Fruit fly (Drosophila melanogaster) whole organism, embryonic: Measurements from ENCODE around the gene CG43078.

Source experiments
- Bgb ChIP-seq: fragments of 200-800 bp; sonication (Bioruptor generic); IDR thresholded peaks from 2 replicates; pipeline ENCODE4 v1.3.6; 2022; ENCODE audit warnings: missing biosample characterization, missing genetic modification characterization; ENCODE audit not compliant: partially characterized antibody
- CG10209 ChIP-seq: fragments of 200-800 bp; sonication (Bioruptor generic); optimal IDR thresholded peaks from 3 replicates; lab custom pipeline; 2017; ENCODE audit warnings: missing biosample characterization, mild to moderate bottlenecking, missing genetic modification characterization, missing genetic modification reagents
- CG10321 ChIP-seq: fragments of 200-800 bp; sonication (Bioruptor generic); IDR thresholded peaks from 2 replicates; pipeline ENCODE4 v1.3.6; 2022; ENCODE audit warnings: missing biosample characterization, missing genetic modification characterization
- CG10462 ChIP-seq: fragments of 200-800 bp; sonication (Bioruptor generic); optimal IDR thresholded peaks from 2 replicates; lab custom pipeline; 2016; ENCODE audit warnings: missing biosample characterization, missing genetic modification characterization
- CG10543 ChIP-seq: fragments of 200-800 bp; sonication (Bioruptor generic); optimal IDR thresholded peaks from 3 replicates; lab custom pipeline; 2017; ENCODE audit warnings: missing biosample characterization, mild to moderate bottlenecking, missing genetic modification characterization, moderate library complexity
- CG10979 ChIP-seq: fragments of 200-800 bp; sonication (Bioruptor generic); optimal IDR thresholded peaks from 2 replicates; lab custom pipeline; 2018; ENCODE audit warnings: missing biosample characterization, mild to moderate bottlenecking, missing genetic modification characterization, moderate library complexity
- CG11085 ChIP-seq: fragments of 200-800 bp; sonication (Bioruptor generic); IDR thresholded peaks from 2 replicates; pipeline ENCODE4 v1.3.6; 2022; ENCODE audit warnings: missing biosample characterization, missing genetic modification characterization
- CG12104 ChIP-seq: fragments of 200-800 bp; sonication (Bioruptor generic); optimal IDR thresholded peaks from 3 replicates; lab custom pipeline; 2016; ENCODE audit warnings: missing biosample characterization, missing genetic modification characterization
- CG14667 ChIP-seq: fragments of 200-800 bp; sonication (Bioruptor generic); IDR thresholded peaks from 2 replicates; pipeline ENCODE4 v1.3.6; 2022; ENCODE audit warnings: missing biosample characterization, missing genetic modification characterization
- CG15601 ChIP-seq: fragments of 200-800 bp; sonication (Bioruptor generic); optimal IDR thresholded peaks from 3 replicates; lab custom pipeline; 2019; ENCODE audit warnings: missing biosample characterization, mild to moderate bottlenecking, missing genetic modification characterization, moderate library complexity
- CG16813 ChIP-seq: fragments of 200-800 bp; sonication (Bioruptor generic); IDR thresholded peaks from 3 replicates; pipeline ENCODE4 v1.3.6; 2022; ENCODE audit warnings: missing biosample characterization, missing genetic modification characterization; ENCODE audit not compliant: partially characterized antibody
- CG17361 ChIP-seq: fragments of 200-800 bp; sonication (Bioruptor generic); IDR thresholded peaks from 3 replicates; pipeline ENCODE4 v1.3.6; 2022; ENCODE audit warnings: missing biosample characterization, missing genetic modification characterization
- CG18262 ChIP-seq: fragments of 200-800 bp; optimal IDR thresholded peaks from 3 replicates; lab custom pipeline; 2019; ENCODE audit warnings: missing biosample characterization, mild to moderate bottlenecking, missing genetic modification characterization, moderate library complexity
- CG32772 ChIP-seq: fragments of 200-800 bp; sonication (Bioruptor generic); IDR thresholded peaks from 2 replicates; pipeline ENCODE4 v1.3.6; 2022; ENCODE audit warnings: missing biosample characterization, missing genetic modification characterization
- CG3281 ChIP-seq: fragments of 200-800 bp; sonication (Bioruptor generic); optimal IDR thresholded peaks from 3 replicates; lab custom pipeline; 2017; ENCODE audit warnings: missing biosample characterization, mild to moderate bottlenecking, missing genetic modification characterization
- CG6813 ChIP-seq: fragments of 200-800 bp; sonication (Bioruptor generic); optimal IDR thresholded peaks from 2 replicates; lab custom pipeline; 2017; ENCODE audit warnings: missing biosample characterization, missing genetic modification characterization, mild to moderate bottlenecking, moderate library complexity, missing genetic modification reagents
- CG7357 ChIP-seq: fragments of 200-800 bp; sonication (Bioruptor generic); IDR thresholded peaks from 3 replicates; pipeline ENCODE4 v1.3.6; 2022; ENCODE audit warnings: missing biosample characterization, missing genetic modification characterization
- CG8944 ChIP-seq: fragments of 200-800 bp; sonication (Bioruptor generic); optimal IDR thresholded peaks from 3 replicates; lab custom pipeline; 2016; ENCODE audit warnings: missing biosample characterization, missing genetic modification characterization
- CoRest ChIP-seq: fragments of 200-800 bp; sonication (Bioruptor generic); optimal IDR thresholded peaks from 3 replicates; lab custom pipeline; 2018; ENCODE audit warnings: missing biosample characterization, mild to moderate bottlenecking, missing genetic modification characterization, moderate library complexity
- Dp ChIP-seq: fragments of 200-800 bp; sonication (Bioruptor generic); optimal IDR thresholded peaks from 2 replicates; lab custom pipeline; 2018; ENCODE audit warnings: missing biosample characterization, mild to moderate bottlenecking, missing genetic modification characterization, moderate library complexity
- Eip74EF ChIP-seq, 2 experiments: fragments of 200-800 bp in 1 of 2; fragments of >200 bp in 1 of 2; sonication (Bioruptor generic) in 1 of 2; optimal IDR thresholded peaks; 2 replicates each; lab custom pipeline; 2017 to 2019; ENCODE audit warnings: missing biosample characterization in 2 of 2, missing genetic modification characterization in 2 of 2, mild to moderate bottlenecking in 1 of 2, moderate library complexity in 1 of 2
- Fer2 ChIP-seq: fragments of 200-800 bp; sonication (Bioruptor generic); optimal IDR thresholded peaks from 2 replicates; lab custom pipeline; 2018; ENCODE audit warnings: missing biosample characterization, mild to moderate bottlenecking, missing genetic modification characterization, moderate library complexity
- HLH54F ChIP-seq: fragments of 200-800 bp; sonication (Bioruptor generic); optimal IDR thresholded peaks from 3 replicates; lab custom pipeline; 2016; ENCODE audit warnings: missing biosample characterization, missing genetic modification characterization
- Hmx ChIP-seq: fragments of 200-800 bp; sonication (Bioruptor generic); optimal IDR thresholded peaks from 2 replicates; lab custom pipeline; 2016; ENCODE audit warnings: missing biosample characterization, missing genetic modification characterization
- Kr ChIP-seq: fragments of 200-800 bp; sonication (Bioruptor generic); optimal IDR thresholded peaks from 2 replicates; lab custom pipeline; 2017; ENCODE audit warnings: missing biosample characterization, mild to moderate bottlenecking, missing genetic modification characterization
- Lhr ChIP-seq: fragments of 200-800 bp; sonication (Bioruptor generic); optimal IDR thresholded peaks from 3 replicates; lab custom pipeline; 2017; ENCODE audit warnings: mild to moderate bottlenecking, missing biosample characterization, missing genetic modification reagents, missing genetic modification characterization
- Med ChIP-seq: fragments of 200-800 bp; sonication (Bioruptor generic); peaks from one replicate; lab custom pipeline; 2016; ENCODE audit warnings: missing biosample characterization, missing genetic modification characterization, mild to moderate bottlenecking, inconsistent platforms, moderate library complexity
- Myb ChIP-seq: fragments of 200-800 bp; sonication (Bioruptor generic); optimal IDR thresholded peaks from 2 replicates; lab custom pipeline; 2016; ENCODE audit warnings: missing biosample characterization, missing genetic modification characterization
- Nf-YC ChIP-seq: fragments of 200-800 bp; optimal IDR thresholded peaks from 3 replicates; lab custom pipeline; 2019; ENCODE audit warnings: missing biosample characterization, mild to moderate bottlenecking, missing genetic modification characterization, moderate library complexity
- amos ChIP-seq: fragments of 200-800 bp; sonication (Bioruptor generic); IDR thresholded peaks from 2 replicates; pipeline ENCODE4 v1.3.6; 2022; ENCODE audit warnings: missing biosample characterization, missing genetic modification characterization; ENCODE audit not compliant: partially characterized antibody
- fu2 ChIP-seq: fragments of 200-800 bp; sonication (Bioruptor generic); optimal IDR thresholded peaks from 2 replicates; lab custom pipeline; 2016; ENCODE audit warnings: missing biosample characterization, missing genetic modification characterization
- grau ChIP-seq: fragments of 200-800 bp; optimal IDR thresholded peaks from 3 replicates; lab custom pipeline; 2019; ENCODE audit warnings: missing biosample characterization, mild to moderate bottlenecking, missing genetic modification characterization, moderate library complexity
- gsb ChIP-seq: fragments of 200-800 bp; sonication (Bioruptor generic); IDR thresholded peaks from 2 replicates; pipeline ENCODE4 v1.3.6; 2022; ENCODE audit warnings: missing biosample characterization, missing genetic modification characterization
- gt ChIP-seq: fragments of 200-800 bp; sonication (Bioruptor generic); IDR thresholded peaks from 2 replicates; pipeline ENCODE4 v1.3.6; 2022; ENCODE audit warnings: missing biosample characterization, missing genetic modification characterization
- insv ChIP-seq, 2 experiments: fragments of 200-800 bp; sonication (Bioruptor generic); optimal IDR thresholded peaks; 3 replicates each; lab custom pipeline; 2016 to 2018; ENCODE audit warnings: missing biosample characterization in 2 of 2, missing genetic modification characterization in 2 of 2
- knrl ChIP-seq: fragments of 200-800 bp; sonication (Bioruptor generic); IDR thresholded peaks from 3 replicates; pipeline ENCODE4 v1.3.6; 2022; ENCODE audit warnings: missing biosample characterization, missing genetic modification characterization; ENCODE audit not compliant: partially characterized antibody
- nom ChIP-seq: fragments of 200-800 bp; sonication (Bioruptor generic); optimal IDR thresholded peaks from 2 replicates; lab custom pipeline; 2017; ENCODE audit warnings: missing biosample characterization, missing genetic modification characterization, mild to moderate bottlenecking, moderate library complexity, missing genetic modification reagents
- phol ChIP-seq: fragments of 200-800 bp; sonication (Bioruptor generic); optimal IDR thresholded peaks from 3 replicates; lab custom pipeline; 2018; ENCODE audit warnings: missing biosample characterization, mild to moderate bottlenecking, missing genetic modification characterization, moderate library complexity
- sd ChIP-seq: fragments of 200-800 bp; sonication (Bioruptor generic); optimal IDR thresholded peaks from 3 replicates; lab custom pipeline; 2018; ENCODE audit warnings: missing biosample characterization, mild to moderate bottlenecking, missing genetic modification characterization, moderate library complexity
- sisA ChIP-seq: fragments of 200-800 bp; sonication (Bioruptor generic); IDR thresholded peaks from 2 replicates; pipeline ENCODE4 v1.3.6; 2022; ENCODE audit warnings: missing biosample characterization, missing genetic modification characterization
- so ChIP-seq: fragments of 200-800 bp; sonication (Bioruptor generic); IDR thresholded peaks from 3 replicates; pipeline ENCODE4 v1.3.6; 2022; ENCODE audit warnings: missing biosample characterization, missing genetic modification characterization
- sug ChIP-seq: fragments of 200-800 bp; optimal IDR thresholded peaks from 2 replicates; lab custom pipeline; 2019; ENCODE audit warnings: missing biosample characterization, mild to moderate bottlenecking, missing genetic modification characterization, moderate library complexity
- tio ChIP-seq: fragments of 200-800 bp; sonication (Bioruptor generic); optimal IDR thresholded peaks from 2 replicates; lab custom pipeline; 2017; ENCODE audit warnings: missing biosample characterization, missing genetic modification characterization, inconsistent platforms
- trem ChIP-seq: fragments of 200-800 bp; optimal IDR thresholded peaks from 3 replicates; lab custom pipeline; 2019; ENCODE audit warnings: missing biosample characterization, mild to moderate bottlenecking, missing genetic modification characterization, moderate library complexity
- vvl ChIP-seq: fragments of 200-800 bp; sonication (Bioruptor generic); IDR thresholded peaks from 2 replicates; pipeline ENCODE4 v1.3.6; 2022; ENCODE audit warnings: missing biosample characterization, missing genetic modification characterization
- zen ChIP-seq: fragments of 200-800 bp; sonication (Bioruptor generic); optimal IDR thresholded peaks from 3 replicates; lab custom pipeline; 2018; ENCODE audit warnings: missing biosample characterization, mild to moderate bottlenecking, missing genetic modification characterization, moderate library complexity

The CG43078 gene

DNA sequence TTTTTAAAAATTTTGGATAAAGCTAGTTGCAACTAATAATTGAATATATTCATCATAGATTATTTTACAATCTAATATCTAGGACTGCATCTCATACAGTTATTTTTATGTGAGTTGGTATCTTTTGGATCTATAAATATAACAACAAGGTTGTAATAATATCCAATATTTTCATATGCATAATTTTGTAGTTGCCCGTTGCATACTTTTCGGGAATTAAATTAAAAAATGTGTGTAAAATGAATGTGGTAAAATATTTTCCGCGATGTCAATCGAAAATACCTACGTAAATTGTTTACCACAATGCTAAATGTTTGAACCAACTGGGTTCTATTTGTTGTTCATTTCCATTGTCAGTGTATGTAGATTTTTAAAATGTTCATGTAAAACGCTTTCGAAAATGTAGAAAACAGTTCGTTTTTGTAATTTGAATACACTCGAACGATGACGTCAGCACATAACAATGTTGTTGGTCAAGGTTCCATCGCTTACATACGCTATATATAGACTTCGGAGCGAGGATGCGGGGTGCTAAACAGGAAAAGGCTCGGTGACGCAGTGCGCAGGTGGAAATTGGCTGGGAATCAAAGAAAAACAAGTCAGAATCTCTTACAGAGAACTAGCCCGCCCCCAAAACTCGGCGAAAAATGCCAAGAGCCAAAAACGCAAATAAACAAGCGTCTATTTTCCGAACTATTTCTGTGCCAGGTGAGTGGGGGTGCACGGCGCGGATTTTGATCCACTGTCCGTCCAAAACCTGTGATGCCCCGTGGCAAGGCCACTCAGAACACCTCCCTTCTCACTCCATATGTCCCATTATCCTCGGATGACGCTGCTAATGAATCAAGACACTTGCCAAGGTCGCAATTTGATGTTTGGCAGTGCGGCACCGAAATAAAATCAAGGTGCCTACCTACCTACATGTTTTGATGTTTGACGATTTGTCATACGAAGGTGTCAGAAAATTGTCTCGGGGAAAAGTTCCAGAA, 51.5 kb downstream of the CG43078 start (continued):
- TF ChIP-seq CG10543 (GFP tag; lab: Kevin White, UChicago) (peak; percentile 54), Lhr (GFP tag; lab: Kevin White, UChicago) (peak; percentile 37), Nf-YC (tag; lab: Kevin White, UChicago) (no peak), phol (tag; lab: Kevin White, UChicago) (no peak), amos (GFP tag; lab: Robert Waterston, UW) (peak; percentile 70), Bgb (GFP tag; lab: Robert Waterston, UW) (peak; percentile 68), Dp (GFP tag; lab: Kevin White, UChicago) (peak; percentile 21), HLH54F (GFP tag; lab: Kevin White, UChicago) (no peak), trem (peak; percentile 17), Myb (peak; percentile 46), so (GFP tag; lab: Robert Waterston, UW) (peak; percentile 68; the same call in 2 of the 3 replicates), vvl (GFP tag; lab: Robert Waterston, UW) (peak; percentile 27; the same call in 1 of the 2 replicates), CG8944 (GFP tag; lab: Kevin White, UChicago) (no peak), knrl (peak; percentile 51; the same call in 2 of the 3 replicates), CG16813 (GFP tag; lab: Robert Waterston, UW) (peak; percentile 49; the same call in 2 of the 3 replicates), Hmx (GFP tag; lab: Kevin White, UChicago) (no peak), Eip74EF (GFP tag; optimal IDR thresholded peaks at IDR 0.05; lab: Kevin White, UChicago) (peak in 1 of 2 experiments; percentile 4)

DNA sequence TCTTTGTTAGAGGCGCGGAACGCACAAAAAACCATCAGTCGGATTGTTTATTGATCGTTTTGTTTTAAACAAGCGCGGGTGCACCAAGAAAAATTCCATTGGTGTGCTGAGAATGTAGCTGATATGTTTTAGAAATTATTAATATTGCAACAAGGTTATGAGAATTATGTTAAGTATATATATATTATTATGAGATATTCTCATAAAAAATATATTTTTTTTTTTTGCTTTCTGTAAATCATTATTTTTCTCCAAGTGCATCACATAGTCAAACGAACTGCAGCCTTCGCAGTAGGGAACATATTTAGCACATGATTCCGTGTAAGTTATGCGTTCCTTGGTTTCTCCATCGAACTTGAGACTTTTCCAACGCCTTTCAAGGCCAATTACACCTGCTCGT, 52.4 kb downstream of the CG43078 start:
- TF ChIP-seq grau (tag; lab: Kevin White, UChicago): peak; percentile 75
- TF ChIP-seq Nf-YC (tag; lab: Kevin White, UChicago): peak; percentile 71
- TF ChIP-seq CG7357 (GFP tag; lab: Robert Waterston, UW): peak; percentile 59
- TF ChIP-seq sisA (GFP tag; lab: Robert Waterston, UW): peak; percentile 60
- peak; percentile 22 for TF ChIP-seq CG6813 (GFP tag; lab: Kevin White, UChicago)
- peak; percentile 31 for TF ChIP-seq CG10209 (GFP tag; lab: Kevin White, UChicago)
- peak; percentile 78 for TF ChIP-seq gsb
- TF ChIP-seq sug: peak; percentile 29
- no peak for TF ChIP-seq insv (GFP tag; optimal IDR thresholded peaks at IDR 0.05; lab: Kevin White, UChicago)
- TF ChIP-seq Kr (GFP tag; lab: Kevin White, UChicago): no peak
- TF ChIP-seq fu2 (GFP tag; lab: Kevin White, UChicago): no peak
- TF ChIP-seq nom (GFP tag; lab: Kevin White, UChicago): no peak
- peak; percentile 63 for TF ChIP-seq Med (GFP tag; lab: Kevin White, UChicago)
- TF ChIP-seq tio (GFP tag; lab: Kevin White, UChicago): peak; percentile 13
- TF ChIP-seq Fer2: peak; percentile 42
- TF ChIP-seq CG3281 (GFP tag; lab: Kevin White, UChicago): peak; percentile 55
- no peak for TF ChIP-seq CG10462 (GFP tag; lab: Kevin White, UChicago)
- TF ChIP-seq zen (tag; lab: Kevin White, UChicago): no peak
- peak; percentile 76 for TF ChIP-seq CG32772 (GFP tag; lab: Robert Waterston, UW)
- peak; percentile 84 for TF ChIP-seq CG17361 (GFP tag; lab: Robert Waterston, UW)
- peak; percentile 82 for TF ChIP-seq CG10979 (tag; lab: Kevin White, UChicago)
- TF ChIP-seq CG10321 (GFP tag; lab: Robert Waterston, UW): no peak
- no peak for TF ChIP-seq sd (tag; lab: Kevin White, UChicago)
- peak; percentile 82 for TF ChIP-seq CG14667
- TF ChIP-seq CG12104 (GFP tag; lab: Kevin White, UChicago): peak; percentile 34
- peak; percentile 57; the same call in 1 of the 2 replicates for TF ChIP-seq CG11085
- peak; percentile 71 for TF ChIP-seq CoRest (tag; lab: Kevin White, UChicago)
- TF ChIP-seq gt (GFP tag; lab: Robert Waterston, UW): no peak; the same call in 1 of the 2 replicates
- peak; percentile 87 for TF ChIP-seq CG18262
- peak; percentile 52 for TF ChIP-seq CG15601 (tag; lab: Kevin White, UChicago)
